Fruit fly (Drosophila melanogaster): ENCODE results near the gene Dip-C.

DNA sequence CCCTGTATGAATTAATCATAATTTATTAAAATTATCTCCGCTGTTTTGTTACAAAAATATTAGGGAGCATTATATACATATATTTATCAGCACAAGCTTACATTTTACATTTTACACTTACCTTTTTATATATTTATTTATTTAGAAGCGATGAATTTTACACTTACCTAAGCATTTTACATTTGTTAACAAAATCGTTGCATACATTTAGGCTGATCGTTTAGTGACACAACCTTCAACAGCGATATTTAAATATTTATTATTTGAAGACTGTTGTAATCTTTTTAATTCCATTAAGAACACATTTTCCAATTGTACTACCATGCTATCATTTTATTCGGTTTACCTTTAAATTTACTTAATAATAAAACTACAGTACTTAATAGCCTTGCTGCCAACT lies 29.8 kb downstream of the Dip-C start:
- TF ChIP-seq pan (optimal IDR thresholded peaks at IDR 0.05) (no peak), psq (optimal IDR thresholded peaks at IDR 0.05) (no peak), usp (GFP tag; optimal IDR thresholded peaks at IDR 0.05) (no peak)
